Fruit fly (Drosophila melanogaster) whole organism, pupa: ENCODE data around the gene CG15820.

Experiments used
- CG10348 ChIP-seq: fragments of 200-800 bp; sonication (Bioruptor generic); IDR thresholded peaks from 2 replicates; pipeline ENCODE4 v1.3.6; 2022; ENCODE audit warnings: missing biosample characterization, missing genetic modification characterization
- CG12605 ChIP-seq: fragments of 200-800 bp; sonication (Bioruptor generic); IDR thresholded peaks from 2 replicates; pipeline ENCODE4 v1.3.6; 2022; ENCODE audit warnings: missing biosample characterization, missing genetic modification characterization
- CG13204 ChIP-seq: fragments of 200-800 bp; sonication (Bioruptor generic); optimal IDR thresholded peaks from 2 replicates; lab custom pipeline; 2018; ENCODE audit warnings: missing biosample characterization, mild to moderate bottlenecking, missing genetic modification characterization, moderate library complexity
- CG14655 ChIP-seq: fragments of 200-800 bp; sonication (Bioruptor generic); optimal IDR thresholded peaks from 3 replicates; lab custom pipeline; 2017; ENCODE audit warnings: mild to moderate bottlenecking, missing biosample characterization, missing genetic modification reagents, missing genetic modification characterization
- CG15710 ChIP-seq: fragments of 200-800 bp; sonication (Bioruptor generic); optimal IDR thresholded peaks from 2 replicates; lab custom pipeline; 2018; ENCODE audit warnings: missing biosample characterization, mild to moderate bottlenecking, missing genetic modification characterization, moderate library complexity
- CG17806 ChIP-seq: fragments of 200-800 bp; sonication (Bioruptor generic); optimal IDR thresholded peaks from 2 replicates; lab custom pipeline; 2018; ENCODE audit warnings: missing biosample characterization, mild to moderate bottlenecking, missing genetic modification characterization, moderate library complexity
- CG32121 ChIP-seq: fragments of 200-800 bp; sonication (Bioruptor generic); IDR thresholded peaks from 2 replicates; pipeline ENCODE4 v1.3.6; 2022; ENCODE audit warnings: missing biosample characterization, missing genetic modification characterization
- CG34367 ChIP-seq: fragments of 200-800 bp; sonication (Bioruptor generic); optimal IDR thresholded peaks from 2 replicates; lab custom pipeline; 2018; ENCODE audit warnings: missing biosample characterization, mild to moderate bottlenecking, missing genetic modification characterization
- CG4496 ChIP-seq: fragments of 200-800 bp; sonication (Bioruptor generic); IDR thresholded peaks from 3 replicates; pipeline ENCODE4 v1.3.6; 2022; ENCODE audit warnings: missing biosample characterization, missing genetic modification characterization
- CG8159 ChIP-seq: fragments of 200-800 bp; sonication (Bioruptor generic); optimal IDR thresholded peaks from 3 replicates; lab custom pipeline; 2018; ENCODE audit warnings: missing biosample characterization, mild to moderate bottlenecking, missing genetic modification characterization, moderate library complexity
- CG8301 ChIP-seq: fragments of 200-800 bp; sonication (Bioruptor generic); optimal IDR thresholded peaks from 2 replicates; lab custom pipeline; 2018; ENCODE audit warnings: missing biosample characterization, mild to moderate bottlenecking, missing genetic modification characterization
- CG9948 ChIP-seq: fragments of 200-800 bp; sonication (Bioruptor generic); optimal IDR thresholded peaks from 2 replicates; lab custom pipeline; 2018; ENCODE audit warnings: missing biosample characterization, mild to moderate bottlenecking, missing genetic modification characterization, moderate library complexity
- D1 ChIP-seq: fragments of 200-800 bp; sonication (Bioruptor generic); optimal IDR thresholded peaks from 2 replicates; lab custom pipeline; 2018; ENCODE audit warnings: missing biosample characterization, mild to moderate bottlenecking, missing genetic modification characterization, moderate library complexity
- EcR ChIP-seq: fragments of 200-800 bp; sonication (Bioruptor generic); optimal IDR thresholded peaks from 3 replicates; lab custom pipeline; 2019; ENCODE audit warnings: missing biosample characterization, missing genetic modification characterization, mild to moderate bottlenecking, moderate library complexity, missing genetic modification reagents
- Ets98B ChIP-seq: fragments of 200-800 bp; sonication (Bioruptor generic); IDR thresholded peaks from 2 replicates; pipeline ENCODE4 v1.3.6; 2022; ENCODE audit warnings: missing biosample characterization, missing genetic modification characterization
- Pif1A ChIP-seq: fragments of 200-800 bp; sonication (Bioruptor generic); optimal IDR thresholded peaks from 3 replicates; lab custom pipeline; 2016; ENCODE audit warnings: missing biosample characterization, missing genetic modification characterization
- Pif1B ChIP-seq: fragments of 200-800 bp; sonication (Bioruptor generic); optimal IDR thresholded peaks from 3 replicates; lab custom pipeline; 2016; ENCODE audit warnings: missing biosample characterization, missing genetic modification characterization
- Snoo ChIP-seq: fragments of 200-800 bp; sonication (Bioruptor generic); optimal IDR thresholded peaks from 3 replicates; lab custom pipeline; 2017; ENCODE audit warnings: missing biosample characterization, mild to moderate bottlenecking, missing genetic modification characterization, inconsistent platforms
- fd96Ca ChIP-seq: fragments of 200-800 bp; sonication (Bioruptor generic); IDR thresholded peaks from 3 replicates; pipeline ENCODE4 v1.3.6; 2022; ENCODE audit warnings: missing biosample characterization, missing genetic modification characterization
- gl ChIP-seq: fragments of 200-800 bp; sonication (Bioruptor generic); optimal IDR thresholded peaks from 2 replicates; lab custom pipeline; 2018; ENCODE audit warnings: missing biosample characterization, mild to moderate bottlenecking, missing genetic modification characterization
- rn ChIP-seq: fragments of 200-800 bp; sonication (Bioruptor generic); IDR thresholded peaks from 2 replicates; pipeline ENCODE4 v1.3.6; 2022; ENCODE audit warnings: missing biosample characterization, missing genetic modification characterization

CG15820 gene

DNA sequence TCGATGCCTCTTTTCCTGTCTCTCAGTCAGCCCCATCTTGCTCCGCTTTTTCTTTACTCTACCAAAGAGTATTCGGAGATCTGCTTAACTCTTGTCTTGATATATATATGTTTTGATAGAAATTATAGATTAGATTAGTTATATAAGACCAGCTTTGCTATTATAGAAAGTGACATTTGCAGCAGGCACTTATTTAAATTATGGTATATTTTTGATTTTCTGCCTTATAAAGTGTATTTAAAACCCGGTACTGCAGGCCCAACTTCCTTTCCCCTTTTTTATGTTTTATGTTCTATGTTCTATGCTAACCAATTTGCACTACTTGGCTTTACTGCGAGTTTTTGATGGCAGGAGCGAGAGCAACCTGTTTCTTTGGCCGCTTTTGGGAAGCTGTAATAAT, 11.5 kb downstream of the CG15820 start:
- TF ChIP-seq Snoo (tag; lab: Kevin White, UChicago) (no peak), fd96Ca (peak; percentile 20; the same call in 1 of the 3 replicates), CG8159 (peak; percentile 43), CG8301 (tag; lab: Kevin White, UChicago) (peak; percentile 78), CG12605 (GFP tag; lab: Robert Waterston, UW) (0 out of 2 replicates have a peak, but pooled peaks have one; percentile 18), CG4496 (peak; percentile 60), CG32121 (GFP tag; lab: Robert Waterston, UW) (peak; percentile 53), EcR (GFP tag; lab: Kevin White, UChicago) (no peak), CG9948 (tag; lab: Kevin White, UChicago) (peak; percentile 30), rn (GFP tag; lab: Robert Waterston, UW) (no peak), CG13204 (GFP tag; lab: Kevin White, UChicago) (no peak), Ets98B (peak; percentile 58), CG14655 (GFP tag; lab: Kevin White, UChicago) (peak; percentile 86), Pif1B (GFP tag; lab: Kevin White, UChicago) (no peak), CG15710 (tag; lab: Kevin White, UChicago) (peak; percentile 15), D1 (tag; lab: Kevin White, UChicago) (no peak), gl (no peak), CG17806 (tag; lab: Kevin White, UChicago) (peak; percentile 43)

DNA sequence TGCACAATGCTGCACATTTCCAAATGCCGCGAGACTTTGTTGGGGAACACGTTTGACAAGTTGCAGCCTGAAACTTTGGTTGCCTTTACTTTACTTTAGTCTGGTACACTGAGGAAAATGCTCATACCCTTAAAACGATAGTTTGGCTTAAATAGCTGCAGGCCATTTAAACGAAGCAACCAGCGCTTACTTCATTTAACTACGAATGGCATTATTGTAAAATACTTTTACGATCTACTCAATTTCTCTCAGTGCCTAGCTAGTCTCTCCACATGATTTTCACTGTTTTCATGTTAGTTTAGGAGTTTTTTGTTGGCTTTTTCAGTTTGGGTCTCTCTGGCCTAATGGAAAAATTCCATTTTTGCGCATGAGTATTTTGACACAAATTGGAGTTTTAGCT, 12.1 kb downstream of the CG15820 start:
- TF ChIP-seq CG17806 (tag; lab: Kevin White, UChicago) (peak; percentile 86), rn (GFP tag; lab: Robert Waterston, UW) (peak; percentile 90), EcR (GFP tag; lab: Kevin White, UChicago) (no peak), CG8159 (peak; percentile 72), CG14655 (GFP tag; lab: Kevin White, UChicago) (peak; percentile 95), CG9948 (tag; lab: Kevin White, UChicago) (peak; percentile 74), CG8301 (tag; lab: Kevin White, UChicago) (peak; percentile 93), CG4496 (peak; percentile 97), fd96Ca (peak; percentile 98), Pif1B (GFP tag; lab: Kevin White, UChicago) (peak; percentile 80), CG12605 (GFP tag; lab: Robert Waterston, UW) (peak; percentile 91), CG10348 (GFP tag; lab: Robert Waterston, UW) (peak; percentile 83), gl (peak; percentile 36), Pif1A (GFP tag; lab: Kevin White, UChicago) (peak; percentile 87), Ets98B (peak; percentile 98), CG32121 (GFP tag; lab: Robert Waterston, UW) (peak; percentile 95), CG15710 (tag; lab: Kevin White, UChicago) (peak; percentile 68), CG13204 (GFP tag; lab: Kevin White, UChicago) (no peak), D1 (tag; lab: Kevin White, UChicago) (peak; percentile 6), CG34367 (tag; lab: Kevin White, UChicago) (peak; percentile 53), Snoo (tag; lab: Kevin White, UChicago) (peak; percentile 82)

DNA sequence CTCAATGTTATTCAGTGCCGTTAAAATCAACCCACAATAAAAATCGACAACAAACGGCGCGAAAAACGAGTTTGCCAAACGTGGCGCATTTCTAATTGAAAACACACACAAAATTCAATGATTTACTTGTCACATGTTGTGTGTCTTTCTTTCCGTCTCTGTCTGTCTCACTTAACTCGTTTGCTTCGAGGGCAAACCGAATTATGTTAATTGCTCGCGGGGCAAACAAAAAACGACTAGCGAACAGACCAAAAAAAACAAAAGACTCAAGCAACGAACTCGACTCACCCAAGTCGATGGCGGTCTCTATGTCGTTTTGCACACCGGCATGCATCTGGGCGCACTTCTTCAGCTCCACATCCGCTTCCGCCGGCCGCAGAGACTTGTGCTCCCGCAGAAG, 14.3 kb downstream of the CG15820 start:
- TF ChIP-seq CG32121 (GFP tag; lab: Robert Waterston, UW) (no peak), CG8301 (tag; lab: Kevin White, UChicago) (no peak)
- TF ChIP-seq, all 21 proteins: peak for 0

DNA sequence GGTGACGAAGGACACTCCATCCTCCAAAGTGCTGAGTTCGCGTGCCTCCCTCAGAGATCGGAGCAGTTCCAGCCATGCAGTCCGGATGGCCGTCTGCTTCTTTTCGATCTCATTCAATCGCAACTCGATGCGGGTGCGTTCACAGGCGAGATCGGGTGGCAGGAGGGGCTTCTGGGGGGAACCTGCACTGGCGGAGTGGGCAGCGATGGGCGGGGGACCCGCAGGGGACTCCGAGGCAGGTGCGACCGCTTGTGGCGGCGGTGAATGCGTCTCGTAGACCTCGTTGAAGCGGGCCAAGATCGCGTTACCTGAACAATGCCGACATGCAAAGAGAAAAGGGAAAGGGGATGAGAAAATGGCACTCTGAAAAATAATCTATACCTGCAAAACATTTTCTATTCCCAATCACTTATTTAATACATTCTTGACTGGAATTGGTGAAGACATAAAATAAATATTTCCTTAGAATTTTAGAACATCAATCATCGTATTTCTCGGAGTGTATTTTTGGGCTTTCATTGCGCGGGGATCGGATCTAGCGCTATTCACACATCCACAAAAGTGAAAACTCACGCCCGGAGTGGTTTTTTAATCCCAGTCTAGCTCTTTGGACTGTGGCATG, 15.3 kb downstream of the CG15820 start:
- TF ChIP-seq CG9948 (tag; lab: Kevin White, UChicago) (peak; percentile 12), CG14655 (GFP tag; lab: Kevin White, UChicago) (peak; percentile 26), Pif1B (GFP tag; lab: Kevin White, UChicago) (no peak), CG4496 (no peak), CG8301 (tag; lab: Kevin White, UChicago) (peak; percentile 38), Pif1A (GFP tag; lab: Kevin White, UChicago) (peak; percentile 8), Ets98B (peak; percentile 28; the same call in 1 of the 2 replicates), CG8159 (peak; percentile 20)

DNA sequence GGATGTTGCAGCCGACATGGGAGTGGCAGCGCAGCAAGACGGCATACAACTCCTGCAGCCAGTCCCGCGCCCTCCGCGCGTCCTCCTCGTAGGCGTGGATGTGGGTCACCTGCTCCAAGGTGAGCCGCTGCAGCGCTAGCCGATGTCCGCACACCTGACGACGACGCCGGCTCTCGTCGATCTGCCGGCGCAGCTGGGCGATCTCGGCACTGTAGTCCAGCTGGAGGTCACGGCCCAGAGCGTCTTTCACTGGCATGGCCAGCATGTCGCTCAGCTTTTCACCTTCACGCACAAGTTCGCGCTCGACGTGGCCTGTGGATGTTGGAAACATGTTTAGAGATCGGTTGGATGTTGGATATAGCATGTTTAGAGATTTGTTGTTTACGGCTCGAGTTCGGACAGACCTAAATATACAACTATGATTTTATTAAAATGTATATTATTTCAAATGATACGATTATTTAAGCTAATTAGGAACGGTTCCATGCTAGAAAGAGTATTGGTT, 16.7 kb downstream of the CG15820 start:
- TF ChIP-seq gl (no peak), CG32121 (GFP tag; lab: Robert Waterston, UW) (no peak), Pif1A (GFP tag; lab: Kevin White, UChicago) (no peak), rn (GFP tag; lab: Robert Waterston, UW) (no peak), CG9948 (tag; lab: Kevin White, UChicago) (no peak), Pif1B (GFP tag; lab: Kevin White, UChicago) (no peak), CG13204 (GFP tag; lab: Kevin White, UChicago) (peak; percentile 47), Ets98B (no peak), CG15710 (tag; lab: Kevin White, UChicago) (no peak), fd96Ca (no peak), Snoo (tag; lab: Kevin White, UChicago) (no peak), CG4496 (0 out of 3 replicates have a peak, but pooled peaks have one; percentile 10), CG10348 (GFP tag; lab: Robert Waterston, UW) (no peak), CG14655 (GFP tag; lab: Kevin White, UChicago) (no peak), CG8159 (no peak), CG34367 (tag; lab: Kevin White, UChicago) (no peak), EcR (GFP tag; lab: Kevin White, UChicago) (peak; percentile 47), D1 (tag; lab: Kevin White, UChicago) (no peak)
